Worm (Caenorhabditis elegans) whole organism, L3 larva: ENCODE measurements around the gene pafo-1.

Experiments
- ZK546.5 ChIP-seq: sonication (generic microtip); optimal IDR thresholded peaks from 2 replicates; lab custom pipeline; 2017; ENCODE audit warnings: missing biosample characterization, missing genetic modification characterization
- aly-2 ChIP-seq: fragments of 150-350 bp; optimal IDR thresholded peaks from 2 replicates; lab custom pipeline; 2014; ENCODE audit warnings: missing biosample characterization, missing genetic modification characterization
- ceh-82 ChIP-seq: fragments of 150-350 bp; optimal IDR thresholded peaks from 2 replicates; lab custom pipeline; 2014; ENCODE audit warnings: missing biosample characterization, missing genetic modification characterization
- elt-1 ChIP-seq: fragments of 150-350 bp; optimal IDR thresholded peaks from 2 replicates; lab custom pipeline; 2014; ENCODE audit warnings: missing biosample characterization, missing genetic modification characterization
- jun-1 ChIP-seq: fragments of 150-350 bp; optimal IDR thresholded peaks from 2 replicates; lab custom pipeline; 2014; ENCODE audit warnings: missing biosample characterization, missing genetic modification reagents, missing genetic modification characterization
- nhr-76 ChIP-seq: fragments of 150-350 bp; sonication (generic microtip); optimal IDR thresholded peaks from 5 replicates; lab custom pipeline; 2014; ENCODE audit warnings: missing biosample characterization, missing genetic modification characterization
- skn-1 ChIP-seq: fragments of 150-350 bp; optimal IDR thresholded peaks from 2 replicates; lab custom pipeline; 2014; ENCODE audit warnings: missing biosample characterization, missing genetic modification characterization
- ztf-4 ChIP-seq: fragments of 150-350 bp; optimal IDR thresholded peaks from 2 replicates; lab custom pipeline; 2014; ENCODE audit warnings: missing biosample characterization, missing genetic modification characterization

- TF ChIP-seq jun-1 (tag; lab: Kevin White, UChicago) (no peak), elt-1 (no peak), aly-2 (tag; lab: Kevin White, UChicago) (no peak), ztf-4 (no peak), ZK546.5 (tag; lab: Kevin White, UChicago) (no peak), ceh-82 (tag; lab: Kevin White, UChicago) (no peak), nhr-76 (tag; lab: Kevin White, UChicago) (no peak), skn-1 (tag; lab: Kevin White, UChicago) (no peak)
Measured at ce11 chrV:11474399-11474798, 47.1 kb upstream of the pafo-1 start, which contains the start of gene nas-22.
